Worm (Caenorhabditis elegans) whole organism, L2 larva: ENCODE results near the gene F54D5.3.
A peak's percentile ranks its signal among the peaks of the same experiment; 100 is the strongest.

ENCODE experiments used
- C34F6.9 ChIP-seq: fragments of 150-350 bp; optimal IDR thresholded peaks from 2 replicates; lab custom pipeline; 2014; ENCODE audit warnings: missing biosample characterization, missing genetic modification characterization
- F13H6.1 ChIP-seq: sonication (generic microtip); optimal IDR thresholded peaks from 2 replicates; lab custom pipeline; 2016; ENCODE audit warnings: missing genetic modification characterization, missing compliant biosample characterization
- R02D3.7 ChIP-seq: fragments of 150-350 bp; optimal IDR thresholded peaks from 2 replicates; lab custom pipeline; 2014; ENCODE audit warnings: missing biosample characterization, missing genetic modification characterization
- Y55F3AM.14 ChIP-seq: fragments of 200-800 bp; sonication (Bioruptor generic); optimal IDR thresholded peaks from 2 replicates; lab custom pipeline; 2018; ENCODE audit warnings: mild to moderate bottlenecking, missing genetic modification characterization, missing compliant biosample characterization
- ZK546.5 ChIP-seq: sonication (generic microtip); optimal IDR thresholded peaks from 2 replicates; lab custom pipeline; 2017; ENCODE audit warnings: missing biosample characterization, missing genetic modification characterization
- alr-1 ChIP-seq: fragments of 150-350 bp; optimal IDR thresholded peaks from 2 replicates; lab custom pipeline; 2014; ENCODE audit warnings: missing biosample characterization, missing genetic modification characterization
- aly-2 ChIP-seq: fragments of 150-350 bp; optimal IDR thresholded peaks from 2 replicates; lab custom pipeline; 2014; ENCODE audit warnings: missing biosample characterization, missing genetic modification characterization
- ama-1 ChIP-seq: fragments of 150-350 bp; optimal IDR thresholded peaks from 2 replicates; lab custom pipeline; 2018; ENCODE audit warnings: inconsistent platforms
- blmp-1 ChIP-seq: sonication (generic microtip); optimal IDR thresholded peaks from 2 replicates; lab custom pipeline; 2017; ENCODE audit warnings: missing genetic modification characterization, mild to moderate bottlenecking, missing compliant biosample characterization, antibody characterized with exemption, moderate library complexity; ENCODE audit not compliant: insufficient read depth
- ceh-16 ChIP-seq: fragments of 150-350 bp; optimal IDR thresholded peaks from 2 replicates; lab custom pipeline; 2014; ENCODE audit warnings: missing biosample characterization, missing genetic modification characterization
- ceh-82 ChIP-seq: fragments of 150-350 bp; optimal IDR thresholded peaks from 2 replicates; lab custom pipeline; 2014; ENCODE audit warnings: missing biosample characterization, missing genetic modification characterization
- crh-2 ChIP-seq: sonication (generic microtip); optimal IDR thresholded peaks from 2 replicates; lab custom pipeline; 2017; ENCODE audit warnings: missing biosample characterization, missing genetic modification characterization
- dmd-4 ChIP-seq: sonication (generic microtip); optimal IDR thresholded peaks from 2 replicates; lab custom pipeline; 2017; ENCODE audit warnings: missing biosample characterization, missing genetic modification characterization
- egl-27 ChIP-seq: sonication (generic microtip); optimal IDR thresholded peaks from 3 replicates; lab custom pipeline; 2017; ENCODE audit warnings: missing biosample characterization, missing genetic modification reagents, missing genetic modification characterization
- elt-1 ChIP-seq: fragments of 150-350 bp; optimal IDR thresholded peaks from 2 replicates; lab custom pipeline; 2014; ENCODE audit warnings: missing biosample characterization, missing genetic modification characterization
- elt-3 ChIP-seq: sonication (generic microtip); optimal IDR thresholded peaks from 2 replicates; lab custom pipeline; 2017; ENCODE audit warnings: missing biosample characterization, missing genetic modification characterization
- fos-1 ChIP-seq: fragments of 150-350 bp; optimal IDR thresholded peaks from 2 replicates; lab custom pipeline; 2014; ENCODE audit warnings: missing biosample characterization, missing genetic modification characterization
- gmeb-1 ChIP-seq: fragments of 150-350 bp; optimal IDR thresholded peaks from 2 replicates; lab custom pipeline; 2014; ENCODE audit warnings: missing biosample characterization, missing genetic modification characterization
- lin-11 ChIP-seq: fragments of 150-350 bp; sonication (generic microtip); optimal IDR thresholded peaks from 2 replicates; lab custom pipeline; 2014; ENCODE audit warnings: missing biosample characterization, missing genetic modification characterization, inconsistent platforms, mixed read lengths
- lin-13 ChIP-seq: fragments of 150-350 bp; optimal IDR thresholded peaks from 2 replicates; lab custom pipeline; 2014; ENCODE audit warnings: missing biosample characterization, missing genetic modification reagents, missing genetic modification characterization
- lin-39 ChIP-seq: fragments of 150-350 bp; optimal IDR thresholded peaks from 2 replicates; lab custom pipeline; 2014; ENCODE audit warnings: missing biosample characterization, missing genetic modification reagents, missing genetic modification characterization
- lsy-2 ChIP-seq, 2 experiments: fragments of 150-350 bp in 1 of 2; sonication (generic microtip) in 1 of 2; optimal IDR thresholded peaks; 2 replicates each; lab custom pipeline; 2014 to 2017; ENCODE audit warnings: missing biosample characterization in 2 of 2, missing genetic modification characterization in 2 of 2
- mab-5 ChIP-seq: fragments of 150-350 bp; optimal IDR thresholded peaks from 2 replicates; lab custom pipeline; 2014; ENCODE audit warnings: missing biosample characterization, missing genetic modification characterization
- mbf-1 ChIP-seq: sonication (generic microtip); optimal IDR thresholded peaks from 2 replicates; lab custom pipeline; 2017; ENCODE audit warnings: missing biosample characterization, missing genetic modification characterization
- mdl-1 ChIP-seq, 2 experiments: fragments of 150-350 bp in 1 of 2; sonication (generic microtip) in 1 of 2; optimal IDR thresholded peaks; 2 replicates each; lab custom pipeline; 2017; ENCODE audit warnings: missing biosample characterization in 2 of 2, missing genetic modification characterization in 2 of 2
- nhr-11 ChIP-seq: fragments of 150-350 bp; optimal IDR thresholded peaks from 2 replicates; lab custom pipeline; 2014; ENCODE audit warnings: missing biosample characterization, missing genetic modification characterization
- nhr-129 ChIP-seq: fragments of 150-350 bp; optimal IDR thresholded peaks from 2 replicates; lab custom pipeline; 2014; ENCODE audit warnings: missing biosample characterization, missing genetic modification characterization
- nhr-21 ChIP-seq: fragments of 150-350 bp; optimal IDR thresholded peaks from 2 replicates; lab custom pipeline; 2014; ENCODE audit warnings: missing biosample characterization, missing genetic modification characterization
- nhr-23 ChIP-seq: fragments of 150-350 bp; optimal IDR thresholded peaks from 2 replicates; lab custom pipeline; 2014; ENCODE audit warnings: missing biosample characterization, missing genetic modification reagents, missing genetic modification characterization
- nhr-237 ChIP-seq: fragments of 150-350 bp; optimal IDR thresholded peaks from 2 replicates; lab custom pipeline; 2014; ENCODE audit warnings: missing biosample characterization, missing genetic modification characterization
- nhr-25 ChIP-seq: fragments of 150-350 bp; sonication (generic microtip); optimal IDR thresholded peaks from 3 replicates; lab custom pipeline; 2014; ENCODE audit warnings: missing biosample characterization, missing genetic modification characterization
- nhr-6 ChIP-seq: fragments of 150-350 bp; optimal IDR thresholded peaks from 2 replicates; lab custom pipeline; 2014; ENCODE audit warnings: missing biosample characterization, missing genetic modification characterization
- nhr-77 ChIP-seq: fragments of 150-350 bp; optimal IDR thresholded peaks from 2 replicates; lab custom pipeline; 2014; ENCODE audit warnings: missing biosample characterization, missing genetic modification characterization
- peb-1 ChIP-seq: fragments of 150-350 bp; optimal IDR thresholded peaks from 2 replicates; lab custom pipeline; 2014; ENCODE audit warnings: missing biosample characterization, missing genetic modification characterization
- sem-4 ChIP-seq: fragments of 150-350 bp; optimal IDR thresholded peaks from 2 replicates; lab custom pipeline; 2014; ENCODE audit warnings: missing biosample characterization, missing genetic modification reagents, missing genetic modification characterization
- skn-1 ChIP-seq: sonication (generic microtip); optimal IDR thresholded peaks from 2 replicates; lab custom pipeline; 2017; ENCODE audit warnings: missing biosample characterization, missing genetic modification characterization
- sma-3 ChIP-seq: sonication (generic microtip); optimal IDR thresholded peaks from 2 replicates; lab custom pipeline; 2016; ENCODE audit warnings: missing genetic modification reagents, missing genetic modification characterization, missing compliant biosample characterization
- sma-9 ChIP-seq, 2 experiments: fragments of 150-350 bp in 1 of 2; sonication (generic microtip) in 1 of 2; optimal IDR thresholded peaks; 2 replicates each; lab custom pipeline; 2014 to 2016; ENCODE audit warnings: missing genetic modification characterization in 2 of 2, mild to moderate bottlenecking in 1 of 2, missing biosample characterization in 1 of 2, missing compliant biosample characterization in 1 of 2, missing genetic modification reagents in 1 of 2, moderate library complexity in 1 of 2
- snpc-4 ChIP-seq: fragments of 150-350 bp; optimal IDR thresholded peaks from 2 replicates; lab custom pipeline; 2014; ENCODE audit warnings: missing biosample characterization, missing genetic modification characterization
- unc-39 ChIP-seq: fragments of 150-350 bp; optimal IDR thresholded peaks from 2 replicates; lab custom pipeline; 2014; ENCODE audit warnings: missing biosample characterization, missing genetic modification characterization
- unc-55 ChIP-seq: fragments of 150-350 bp; sonication (generic microtip); optimal IDR thresholded peaks from 3 replicates; lab custom pipeline; 2014; ENCODE audit warnings: missing biosample characterization, missing genetic modification reagents, missing genetic modification characterization
- unc-62 ChIP-seq: fragments of 150-350 bp; optimal IDR thresholded peaks from 2 replicates; lab custom pipeline; 2014; ENCODE audit warnings: missing biosample characterization, missing genetic modification reagents, missing genetic modification characterization
- zag-1 ChIP-seq: fragments of 150-350 bp; optimal IDR thresholded peaks from 2 replicates; lab custom pipeline; 2014; ENCODE audit warnings: missing biosample characterization, missing genetic modification characterization
- ztf-1 ChIP-seq: fragments of 200-800 bp; sonication (Bioruptor generic); conservative IDR thresholded peaks from 2 replicates; pipeline ENCODE4 v1.3.6; 2022; ENCODE audit warnings: missing genetic modification characterization, missing compliant biosample characterization
- ztf-11 ChIP-seq: sonication (generic microtip); optimal IDR thresholded peaks from 2 replicates; lab custom pipeline; 2017; ENCODE audit warnings: missing biosample characterization, missing genetic modification characterization
- ztf-4 ChIP-seq: fragments of 150-350 bp; optimal IDR thresholded peaks from 2 replicates; lab custom pipeline; 2014; ENCODE audit warnings: missing biosample characterization, missing genetic modification characterization

Gene F54D5.3

DNA sequence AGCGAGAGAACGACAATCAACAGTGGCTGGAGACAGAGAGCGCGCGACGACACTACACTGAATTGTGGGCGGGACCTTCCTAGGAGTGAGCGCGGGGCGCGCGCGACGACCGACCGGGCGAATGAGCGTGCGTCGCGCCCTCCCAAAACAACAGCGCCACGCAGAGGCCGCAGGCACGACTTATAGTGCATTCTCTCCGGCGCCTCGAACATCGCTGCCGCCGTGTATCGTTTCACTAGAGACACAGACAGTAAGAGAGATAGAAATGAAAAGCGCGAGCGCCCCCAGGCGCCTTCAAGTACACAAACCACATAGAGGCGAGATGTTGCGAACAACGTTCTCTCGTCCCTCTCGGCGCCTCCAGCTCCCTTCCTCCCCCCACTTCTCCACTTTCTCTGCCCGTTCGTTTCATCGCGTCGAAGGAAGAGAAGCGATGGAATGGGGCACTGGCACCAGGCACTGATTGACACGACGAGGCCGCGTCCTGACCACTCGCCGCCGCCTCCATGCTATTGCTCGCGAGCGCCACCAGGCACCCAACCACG is 48.4 kb downstream of the F54D5.3 start:
- TF ChIP-seq nhr-129 (peak; percentile 61), R02D3.7 (no peak), lin-13 (GFP tag; lab: Kevin White, UChicago) (peak; percentile 80), zag-1 (tag; lab: Kevin White, UChicago) (peak; percentile 77), snpc-4 (tag; lab: Kevin White, UChicago) (peak; percentile 51), sma-9 (GFP tag; optimal IDR thresholded peaks at IDR 0.05; lab: Kevin White, UChicago) (peak; percentile 96), sma-9 (tag; optimal IDR thresholded peaks at IDR 0.05; lab: Kevin White, UChicago) (peak; percentile 57), sma-3 (GFP tag; lab: Kevin White, UChicago) (peak; percentile 78), ama-1 (lab: Kevin White, UChicago) (no peak), fos-1 (peak; percentile 50), unc-39 (tag; lab: Kevin White, UChicago) (no peak), nhr-11 (tag; lab: Kevin White, UChicago) (peak; percentile 64), skn-1 (tag; lab: Kevin White, UChicago) (no peak), dmd-4 (tag; lab: Kevin White, UChicago) (peak; percentile 49), egl-27 (tag; lab: Kevin White, UChicago) (peak; percentile 88), lsy-2 (tag; optimal IDR thresholded peaks at IDR 0.05; lab: Kevin White, UChicago) (peak in 1 of 2 experiments; percentile 73), nhr-23 (tag; lab: Kevin White, UChicago) (no peak), peb-1 (peak; percentile 76), lin-39 (no peak), ceh-16 (tag; lab: Kevin White, UChicago) (peak; percentile 82), nhr-6 (tag; lab: Kevin White, UChicago) (peak; percentile 37), aly-2 (tag; lab: Kevin White, UChicago) (no peak), F13H6.1 (tag; lab: Kevin White, UChicago) (peak; percentile 97), ceh-82 (tag; lab: Kevin White, UChicago) (peak; percentile 4), Y55F3AM.14 (GFP tag; lab: Kevin White, UChicago) (peak; percentile 92), sem-4 (tag; lab: Kevin White, UChicago) (peak; percentile 91), ztf-4 (peak; percentile 81), crh-2 (peak; percentile 85), mbf-1 (tag; lab: Kevin White, UChicago) (no peak), nhr-25 (tag; lab: Kevin White, UChicago) (peak; percentile 87), nhr-237 (tag; lab: Kevin White, UChicago) (peak; percentile 28), mab-5 (tag; lab: Kevin White, UChicago) (no peak), ztf-11 (tag; lab: Kevin White, UChicago) (no peak), unc-55 (peak; percentile 73), lin-11 (tag; lab: Kevin White, UChicago) (no peak), gmeb-1 (tag; lab: Kevin White, UChicago) (peak; percentile 25), nhr-21 (tag; lab: Kevin White, UChicago) (peak; percentile 90), elt-3 (no peak), ZK546.5 (tag; lab: Kevin White, UChicago) (peak; percentile 36), unc-62 (no peak), nhr-77 (no peak), C34F6.9 (tag; lab: Kevin White, UChicago) (peak; percentile 73), ztf-1 (GFP tag; lab: Robert Waterston, UW) (no peak), alr-1 (tag; lab: Kevin White, UChicago) (no peak), elt-1 (no peak), blmp-1 (tag; lab: Kevin White, UChicago) (peak; percentile 89), mdl-1 (tag; optimal IDR thresholded peaks at IDR 0.05; lab: Kevin White, UChicago) (peak; percentile 83 to 87)
